Worm (Caenorhabditis elegans) whole organism, L1 larva: ENCODE measurements around the gene Y45G5AM.7.

Experiments
- C04F5.9 ChIP-seq: sonication (generic microtip); optimal IDR thresholded peaks from 2 replicates; lab custom pipeline; 2016; ENCODE audit warnings: missing genetic modification characterization, missing compliant biosample characterization
- alr-1 ChIP-seq: fragments of 200-800 bp; sonication (Bioruptor generic); optimal IDR thresholded peaks from 2 replicates; lab custom pipeline; 2018; ENCODE audit warnings: borderline replicate concordance, mild to moderate bottlenecking, missing genetic modification characterization, missing compliant biosample characterization
- ama-1 ChIP-seq: fragments of 150-350 bp; optimal IDR thresholded peaks from 2 replicates; lab custom pipeline; 2014
- blmp-1 ChIP-seq: fragments of 150-350 bp; optimal IDR thresholded peaks from 2 replicates; lab custom pipeline; 2014; ENCODE audit warnings: missing biosample characterization, missing genetic modification characterization
- ceh-82 ChIP-seq, 3 experiments: fragments of 150-350 bp in 1 of 3; sonication (generic microtip) in 2 of 3; optimal IDR thresholded peaks; 2 replicates each; lab custom pipeline; 2014 to 2017; ENCODE audit warnings: missing biosample characterization in 3 of 3, missing genetic modification characterization in 3 of 3
- ceh-88 ChIP-seq: fragments of 200-800 bp; sonication (Bioruptor generic); IDR thresholded peaks from 2 replicates; pipeline ENCODE4 v1.3.6; 2022; ENCODE audit warnings: missing genetic modification characterization, missing compliant biosample characterization
- ceh-90 ChIP-seq: sonication (generic microtip); optimal IDR thresholded peaks from 2 replicates; lab custom pipeline; 2016; ENCODE audit warnings: missing genetic modification characterization, missing compliant biosample characterization
- dpl-1 ChIP-seq, 3 experiments: fragments of 150-350 bp in 2 of 3; sonication (generic microtip) in 1 of 3; optimal IDR thresholded peaks; 2 replicates each; lab custom pipeline; 2014 to 2017; ENCODE audit warnings: missing biosample characterization in 3 of 3, missing genetic modification characterization in 3 of 3, missing genetic modification reagents in 3 of 3
- dsc-1 ChIP-seq: sonication (generic microtip); optimal IDR thresholded peaks from 2 replicates; lab custom pipeline; 2016; ENCODE audit warnings: mild to moderate bottlenecking, missing genetic modification characterization, missing compliant biosample characterization
- efl-1 ChIP-seq, 4 experiments: fragments of 150-350 bp; optimal IDR thresholded peaks in 3 of 4; peaks in 1 of 4; 1 replicate in 1 of 4; 2 replicates in 3 of 4; lab custom pipeline; 2014; ENCODE audit warnings: missing biosample characterization in 2 of 4, missing genetic modification characterization in 2 of 4, missing genetic modification reagents in 2 of 4
- egl-13 ChIP-seq: sonication (generic microtip); optimal IDR thresholded peaks from 2 replicates; lab custom pipeline; 2016; ENCODE audit warnings: missing genotype, missing genetic modification reagents, missing genetic modification characterization, missing compliant biosample characterization
- egl-27 ChIP-seq, 2 experiments: fragments of 150-350 bp in 1 of 2; sonication (generic microtip); optimal IDR thresholded peaks; 3 replicates each; lab custom pipeline; 2017 to 2018; ENCODE audit warnings: missing biosample characterization in 2 of 2, missing genetic modification characterization in 2 of 2, missing genetic modification reagents in 2 of 2
- elt-3 ChIP-seq, 6 experiments: fragments of 150-350 bp in 1 of 6; sonication (generic microtip); optimal IDR thresholded peaks; 2 replicates each; lab custom pipeline; 2017 to 2018; ENCODE audit warnings: missing biosample characterization in 6 of 6, missing genetic modification characterization in 6 of 6, inconsistent platforms in 1 of 6
- fkh-10 ChIP-seq: sonication (generic microtip); optimal IDR thresholded peaks from 2 replicates; lab custom pipeline; 2017; ENCODE audit warnings: missing biosample characterization, missing genetic modification reagents, missing genetic modification characterization
- fkh-4 ChIP-seq: sonication (generic microtip); optimal IDR thresholded peaks from 2 replicates; lab custom pipeline; 2016; ENCODE audit warnings: missing compliant biosample characterization, missing genetic modification characterization, borderline replicate concordance
- fkh-8 ChIP-seq: sonication (generic microtip); optimal IDR thresholded peaks from 2 replicates; lab custom pipeline; 2016; ENCODE audit warnings: mild to moderate bottlenecking, missing genetic modification characterization, missing compliant biosample characterization
- grh-1 ChIP-seq: fragments of 200-800 bp; sonication (Bioruptor generic); IDR thresholded peaks from 2 replicates; pipeline ENCODE4 v1.3.6; 2022; ENCODE audit warnings: missing genetic modification reagents, missing genetic modification characterization, missing compliant biosample characterization
- hlh-17 ChIP-seq: fragments of 200-800 bp; sonication (Bioruptor generic); optimal IDR thresholded peaks from 2 replicates; lab custom pipeline; 2018; ENCODE audit warnings: missing genetic modification characterization, mild to moderate bottlenecking, missing compliant biosample characterization, moderate library complexity, borderline replicate concordance
- irx-1 ChIP-seq: sonication (generic microtip); optimal IDR thresholded peaks from 2 replicates; lab custom pipeline; 2016; ENCODE audit warnings: missing genetic modification characterization, missing compliant biosample characterization
- lin-13 ChIP-seq: fragments of 150-350 bp; optimal IDR thresholded peaks from 2 replicates; lab custom pipeline; 2014; ENCODE audit warnings: missing biosample characterization, missing genetic modification reagents, missing genetic modification characterization
- lin-14 ChIP-seq: fragments of 200-800 bp; sonication (Bioruptor generic); optimal IDR thresholded peaks from 2 replicates; lab custom pipeline; 2018; ENCODE audit warnings: mild to moderate bottlenecking, missing genetic modification characterization, moderate library complexity, missing compliant biosample characterization
- lin-35 ChIP-seq, 2 experiments: fragments of 150-350 bp; optimal IDR thresholded peaks; 2 replicates each; lab custom pipeline; 2014; ENCODE audit warnings: missing biosample characterization in 2 of 2, missing genetic modification characterization in 2 of 2, missing genetic modification reagents in 2 of 2
- mab-9 ChIP-seq: fragments of 200-800 bp; sonication (Bioruptor generic); IDR thresholded peaks from 2 replicates; pipeline ENCODE4 v1.3.6; 2022; ENCODE audit warnings: missing genetic modification reagents, missing genetic modification characterization, missing compliant biosample characterization
- mef-2 ChIP-seq: fragments of 150-350 bp; optimal IDR thresholded peaks from 2 replicates; lab custom pipeline; 2014; ENCODE audit warnings: missing biosample characterization, missing genetic modification characterization
- mep-1 ChIP-seq: fragments of 150-350 bp; optimal IDR thresholded peaks from 2 replicates; lab custom pipeline; 2014; ENCODE audit warnings: missing biosample characterization, missing genetic modification characterization
- nhr-20 ChIP-seq: sonication (generic microtip); optimal IDR thresholded peaks from 2 replicates; lab custom pipeline; 2016; ENCODE audit warnings: mild to moderate bottlenecking, missing genetic modification characterization, missing compliant biosample characterization
- nhr-47 ChIP-seq: sonication (generic microtip); optimal IDR thresholded peaks from 2 replicates; lab custom pipeline; 2016; ENCODE audit warnings: mild to moderate bottlenecking, missing genetic modification characterization, moderate library complexity, missing compliant biosample characterization
- nhr-71 ChIP-seq: sonication (generic microtip); optimal IDR thresholded peaks from 2 replicates; lab custom pipeline; 2016; ENCODE audit warnings: mild to moderate bottlenecking, missing genetic modification characterization, moderate library complexity, missing compliant biosample characterization
- nhr-84 ChIP-seq: sonication (generic microtip); optimal IDR thresholded peaks from 2 replicates; lab custom pipeline; 2017; ENCODE audit warnings: missing biosample characterization, missing genetic modification characterization
- nhr-85 ChIP-seq: sonication (generic microtip); peaks from one replicate; lab custom pipeline; 2016; ENCODE audit warnings: missing genetic modification characterization, inconsistent platforms, missing compliant biosample characterization
- nhr-90 ChIP-seq: sonication (generic microtip); optimal IDR thresholded peaks from 2 replicates; lab custom pipeline; 2016; ENCODE audit warnings: mild to moderate bottlenecking, missing genetic modification characterization, missing compliant biosample characterization; ENCODE audit not compliant: poor library complexity
- snu-23 ChIP-seq: sonication (generic microtip); optimal IDR thresholded peaks from 2 replicates; lab custom pipeline; 2016; ENCODE audit warnings: missing genetic modification characterization, missing compliant biosample characterization
- sup-37 ChIP-seq: fragments of 200-800 bp; sonication (Bioruptor generic); optimal IDR thresholded peaks from 2 replicates; lab custom pipeline; 2018; ENCODE audit warnings: mild to moderate bottlenecking, missing genetic modification characterization, missing compliant biosample characterization
- tbx-2 ChIP-seq: sonication (generic microtip); optimal IDR thresholded peaks from 2 replicates; lab custom pipeline; 2016; ENCODE audit warnings: missing genetic modification characterization, missing compliant biosample characterization
- tlp-1 ChIP-seq: fragments of 150-350 bp; optimal IDR thresholded peaks from 2 replicates; lab custom pipeline; 2014; ENCODE audit warnings: missing biosample characterization, missing genetic modification characterization
- unc-86 ChIP-seq: sonication (generic microtip); optimal IDR thresholded peaks from 2 replicates; lab custom pipeline; 2016; ENCODE audit warnings: missing genetic modification characterization, missing compliant biosample characterization
- vab-15 ChIP-seq: sonication (generic microtip); optimal IDR thresholded peaks from 2 replicates; lab custom pipeline; 2017; ENCODE audit warnings: missing genotype, mild to moderate bottlenecking, missing genetic modification characterization, missing compliant biosample characterization

Y45G5AM.7 gene

ce11 chrV:4192688-4193471 is 22.8 kb upstream of the Y45G5AM.7 start:
- TF ChIP-seq sup-37: no peak
- no peak for TF ChIP-seq fkh-10 (GFP tag; lab: Kevin White, UChicago)
- peak; percentile 50 for TF ChIP-seq nhr-47 (tag; lab: Kevin White, UChicago)
- TF ChIP-seq efl-1 (optimal IDR thresholded peaks at IDR 0.05; lab: Kevin White, UChicago): no peak
- peak; percentile 12 to 89 for TF ChIP-seq efl-1 (GFP tag; optimal IDR thresholded peaks at IDR 0.05 in 1 of 2; lab: Kevin White, UChicago)
- TF ChIP-seq mab-9: no peak
- TF ChIP-seq fkh-8: peak; percentile 63
- peak in 1 of 6 experiments; percentile 44 for TF ChIP-seq elt-3 (tag; optimal IDR thresholded peaks at IDR 0.05; lab: Kevin White, UChicago)
- peak; percentile 47 for TF ChIP-seq dsc-1 (tag; lab: Kevin White, UChicago)
- TF ChIP-seq ceh-90 (tag; lab: Kevin White, UChicago): no peak
- peak; percentile 45 for TF ChIP-seq lin-13 (GFP tag; lab: Kevin White, UChicago)
- peak; percentile 62 for TF ChIP-seq nhr-20
- TF ChIP-seq nhr-84 (tag; lab: Kevin White, UChicago): no peak
- TF ChIP-seq tbx-2 (tag; lab: Kevin White, UChicago): no peak
- peak; percentile 41 for TF ChIP-seq unc-86
- TF ChIP-seq lin-35 (GFP tag; optimal IDR thresholded peaks at IDR 0.05; lab: Kevin White, UChicago): peak; percentile 8 to 70
- TF ChIP-seq vab-15 (tag; lab: Kevin White, UChicago): peak; percentile 26
- peak; percentile 88 for TF ChIP-seq grh-1 (GFP tag; lab: Robert Waterston, UW)
- peak; percentile 11 for TF ChIP-seq blmp-1 (tag; lab: Kevin White, UChicago)
- TF ChIP-seq alr-1 (tag; lab: Kevin White, UChicago): no peak
- TF ChIP-seq snu-23: peak; percentile 19
- TF ChIP-seq nhr-71: peak; percentile 62
- peak in 1 of 3 experiments; percentile 21 for TF ChIP-seq ceh-82 (tag; optimal IDR thresholded peaks at IDR 0.05; lab: Kevin White, UChicago)
- TF ChIP-seq nhr-85: peak; percentile 92
- peak; percentile 4 for TF ChIP-seq irx-1 (tag; lab: Kevin White, UChicago)
- TF ChIP-seq dpl-1 (GFP tag; optimal IDR thresholded peaks at IDR 0.05; lab: Kevin White, UChicago): peak in 2 of 3 experiments; percentile 14 to 41
- TF ChIP-seq lin-14 (GFP tag; lab: Kevin White, UChicago): peak; percentile 59
- peak; percentile 24 for TF ChIP-seq nhr-90 (tag; lab: Kevin White, UChicago)

DNA sequence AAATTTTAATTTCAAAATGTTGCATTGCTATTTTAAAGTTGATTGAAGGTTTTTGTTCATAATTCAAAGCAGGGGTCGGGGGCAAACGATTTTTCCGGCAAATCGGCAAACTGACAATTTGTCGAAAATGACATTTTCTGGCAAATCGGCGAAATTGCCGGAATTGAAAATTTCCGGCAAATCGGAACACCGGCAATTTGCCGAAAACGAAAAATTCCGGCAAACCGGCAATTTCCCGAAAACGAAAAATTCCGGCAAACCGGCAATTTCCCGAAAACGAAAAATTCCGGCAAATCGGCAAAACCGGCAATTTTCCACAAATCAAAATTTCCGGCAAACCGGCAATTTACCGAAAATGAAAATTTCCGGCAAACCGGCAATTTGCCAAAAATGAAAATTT is 20.2 kb upstream of the Y45G5AM.7 start:
- TF ChIP-seq ama-1 (lab: Kevin White, UChicago): peak; percentile 7
- TF ChIP-seq egl-27 (tag; optimal IDR thresholded peaks at IDR 0.05; lab: Kevin White, UChicago): no peak
- TF ChIP-seq mep-1: no peak
- no peak for TF ChIP-seq efl-1 (optimal IDR thresholded peaks at IDR 0.05; lab: Kevin White, UChicago)
- peak in 1 of 2 experiments; percentile 2 for TF ChIP-seq efl-1 (GFP tag; optimal IDR thresholded peaks at IDR 0.05 in 1 of 2; lab: Kevin White, UChicago)
- TF ChIP-seq nhr-90 (tag; lab: Kevin White, UChicago): no peak

DNA sequence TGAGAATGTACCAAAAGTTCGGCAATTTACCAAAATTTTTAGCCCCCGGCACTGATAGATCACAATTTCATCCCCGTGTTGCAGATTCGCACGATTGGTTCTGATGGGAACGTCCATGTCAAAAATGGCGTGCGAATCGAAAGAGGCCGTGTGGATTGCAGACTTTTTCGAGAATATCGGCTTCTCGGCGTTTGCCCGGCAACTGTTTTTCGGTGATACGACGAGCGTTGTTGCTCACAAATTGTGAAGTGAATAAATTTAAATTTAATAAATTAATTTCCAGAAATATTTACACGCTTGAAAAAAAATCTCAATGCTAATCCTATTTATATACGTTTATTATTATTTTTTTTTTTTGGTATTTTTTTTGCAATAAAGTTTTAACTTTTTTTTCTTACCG is 19.6 kb upstream of the Y45G5AM.7 start:
- TF ChIP-seq nhr-85: no peak
- TF ChIP-seq nhr-47 (tag; lab: Kevin White, UChicago): no peak
- TF ChIP-seq grh-1 (GFP tag; lab: Robert Waterston, UW): no peak
- no peak for TF ChIP-seq lin-13 (GFP tag; lab: Kevin White, UChicago)
- no peak for TF ChIP-seq ceh-90 (tag; lab: Kevin White, UChicago)
- no peak for TF ChIP-seq hlh-17 (GFP tag; lab: Kevin White, UChicago)
- TF ChIP-seq fkh-4 (tag; lab: Kevin White, UChicago): no peak
- TF ChIP-seq mef-2 (tag; lab: Kevin White, UChicago): no peak
- TF ChIP-seq mep-1: no peak
- no peak for TF ChIP-seq dpl-1 (GFP tag; optimal IDR thresholded peaks at IDR 0.05; lab: Kevin White, UChicago)
- no peak for TF ChIP-seq blmp-1 (tag; lab: Kevin White, UChicago)
- TF ChIP-seq ceh-88 (GFP tag; lab: Robert Waterston, UW): no peak
- TF ChIP-seq dsc-1 (tag; lab: Kevin White, UChicago): no peak
- no peak for TF ChIP-seq tlp-1
- no peak for TF ChIP-seq egl-13
- TF ChIP-seq C04F5.9 (tag; lab: Kevin White, UChicago): no peak
